Worm (Caenorhabditis elegans): ENCODE data around the gene tbcc-1.

The tbcc-1 gene

ce11 chrIII:2811410-2811809 lies 23.2 kb downstream of the tbcc-1 start (continued):
- no peak for TF ChIP-seq saeg-2 (GFP tag; IDR thresholded peaks at IDR 0.05)
- TF ChIP-seq F49E8.2 (tag; optimal IDR thresholded peaks at IDR 0.05; ENCODE audit: borderline replicate concordance), result peak; percentile 47
- no peak for TF ChIP-seq ces-1 (GFP tag; optimal IDR thresholded peaks at IDR 0.05)
- no peak for TF ChIP-seq Y5F2A.4 (GFP tag; optimal IDR thresholded peaks at IDR 0.05)
- TF ChIP-seq lin-38 (GFP tag; IDR thresholded peaks at IDR 0.05), result peak; percentile 82
- no peak; the same call in 1 of the 2 replicates for TF ChIP-seq lin-1 (GFP tag; IDR thresholded peaks at IDR 0.05)
- no peak for TF ChIP-seq hlh-11 (tag; optimal IDR thresholded peaks at IDR 0.05)
- no peak for TF ChIP-seq nhr-25 (tag; optimal IDR thresholded peaks at IDR 0.05; ENCODE audit: borderline replicate concordance, insufficient read depth)
- peak; percentile 53 for TF ChIP-seq duxl-1 (tag; optimal IDR thresholded peaks at IDR 0.05; ENCODE audit: poor library complexity)
- TF ChIP-seq mep-1 (tag; optimal IDR thresholded peaks at IDR 0.05), result no peak
- no peak for TF ChIP-seq F44E2.7 (GFP tag; IDR thresholded peaks at IDR 0.05)
- TF ChIP-seq dmd-6 (GFP tag; IDR thresholded peaks at IDR 0.05), result no peak
- TF ChIP-seq ztf-7 (tag; optimal IDR thresholded peaks at IDR 0.05), result no peak
- no peak for TF ChIP-seq lin-29 (GFP tag; IDR thresholded peaks at IDR 0.05)
- TF ChIP-seq zip-11 (GFP tag; IDR thresholded peaks at IDR 0.05), result no peak
- TF ChIP-seq unc-130 (GFP tag; optimal IDR thresholded peaks at IDR 0.05), result peak; percentile 41
- no peak for TF ChIP-seq dpl-1 (GFP tag; optimal IDR thresholded peaks at IDR 0.05)
- no peak for TF ChIP-seq mxl-2 (GFP tag; conservative IDR thresholded peaks at IDR 0.05)
- no peak for TF ChIP-seq dmd-9 (GFP tag; IDR thresholded peaks at IDR 0.05)
- no peak for TF ChIP-seq daf-12 (tag; optimal IDR thresholded peaks at IDR 0.05)
- no peak for TF ChIP-seq lir-3 (tag; optimal IDR thresholded peaks at IDR 0.05)
- no peak for TF ChIP-seq daf-19 (GFP tag; conservative IDR thresholded peaks at IDR 0.05)
- no peak for TF ChIP-seq lin-15B (tag; optimal IDR thresholded peaks at IDR 0.05)
- TF ChIP-seq hif-1 (tag; optimal IDR thresholded peaks at IDR 0.05), result peak in 1 of 2 experiments; percentile 69
- TF ChIP-seq nhr-48 (tag; optimal IDR thresholded peaks at IDR 0.05), result peak; percentile 2
- TF ChIP-seq nhr-42 (GFP tag; IDR thresholded peaks at IDR 0.05), result 0 out of 2 replicates have a peak, but pooled peaks have one; percentile 31
- no peak for TF ChIP-seq ceh-20 (GFP tag; IDR thresholded peaks at IDR 0.05)
- no peak for TF ChIP-seq ceh-44 (GFP tag; IDR thresholded peaks at IDR 0.05)
- no peak for TF ChIP-seq ZK337.2 (GFP tag; IDR thresholded peaks at IDR 0.05)
- TF ChIP-seq jun-1 (tag; optimal IDR thresholded peaks at IDR 0.05), result no peak
- peak; percentile 20 for TF ChIP-seq gei-8 (GFP tag; optimal IDR thresholded peaks at IDR 0.05)
- no peak for TF ChIP-seq lin-39 (tag; optimal IDR thresholded peaks at IDR 0.05)
- peak; percentile 29 for TF ChIP-seq T20F7.1 (GFP tag; optimal IDR thresholded peaks at IDR 0.05)
- TF ChIP-seq nhr-10 (tag; optimal IDR thresholded peaks at IDR 0.05), result no peak

- TF ChIP-seq mes-2 (tag; optimal IDR thresholded peaks at IDR 0.05; ENCODE audit: poor library complexity, severe bottlenecking), result peak; percentile 63
- TF ChIP-seq hlh-30 (tag; optimal IDR thresholded peaks at IDR 0.05; ENCODE audit: insufficient read depth), result peak; percentile 57
- peak; percentile 21 for TF ChIP-seq hlh-11 (tag; optimal IDR thresholded peaks at IDR 0.05)
- TF ChIP-seq zip-2 (tag; optimal IDR thresholded peaks at IDR 0.05), result no peak
- TF ChIP-seq dpl-1 (GFP tag; optimal IDR thresholded peaks at IDR 0.05), result peak; percentile 54
- peak; percentile 29 for TF ChIP-seq lin-13 (GFP tag; optimal IDR thresholded peaks at IDR 0.05)
- TF ChIP-seq ama-1 (optimal IDR thresholded peaks at IDR 0.05), result no peak
- peak in 1 of 2 experiments; percentile 97 for TF ChIP-seq lsy-2 (tag; optimal IDR thresholded peaks at IDR 0.05)
- no peak for TF ChIP-seq daf-16 (GFP tag; optimal IDR thresholded peaks at IDR 0.05)
- TF ChIP-seq daf-16 (tag; optimal IDR thresholded peaks at IDR 0.05), result peak; percentile 55
- TF ChIP-seq pqm-1 (tag; optimal IDR thresholded peaks at IDR 0.05), result no peak
- no peak for TF ChIP-seq unc-39 (tag; optimal IDR thresholded peaks at IDR 0.05)
- TF ChIP-seq mdl-1 (tag; optimal IDR thresholded peaks at IDR 0.05), result peak in 1 of 2 experiments; percentile 3
- peak; percentile 31 for TF ChIP-seq rbr-2 (tag; optimal IDR thresholded peaks at IDR 0.05)
- peak; percentile 7 for TF ChIP-seq ceh-28 (tag; optimal IDR thresholded peaks at IDR 0.05)
- TF ChIP-seq mep-1 (tag; optimal IDR thresholded peaks at IDR 0.05), result peak; percentile 8
- peak; percentile 38 for TF ChIP-seq dve-1 (tag; optimal IDR thresholded peaks at IDR 0.05; ENCODE audit: insufficient read depth)
- TF ChIP-seq ztf-7 (tag; optimal IDR thresholded peaks at IDR 0.05), result no peak
- no peak for TF ChIP-seq php-3 (GFP tag; IDR thresholded peaks at IDR 0.05)
- TF ChIP-seq lin-38 (GFP tag; IDR thresholded peaks at IDR 0.05), result peak; percentile 75
- no peak for TF ChIP-seq nhr-111 (GFP tag; optimal IDR thresholded peaks at IDR 0.05)
These were observed 26.8 kb downstream of the tbcc-1 start, which contains the start of gene tufm-1 for ce11 chrIII:2814919-2815554. Gene tufm-1, minus strand, starts transcription at chrIII:2814969.

Data from whole organism, L4 larva.